Worm (Caenorhabditis elegans) whole organism, mixed stage, embryonic: ENCODE measurements around the gene dgn-2.
"Not testable (repeated sequence)": the region's sequence is repeated elsewhere in the genome, so short reads cannot be mapped to it uniquely, and the experiment has no call there.

ENCODE experiments used
- M03D4.4 ChIP-seq: sonication (generic microtip); optimal IDR thresholded peaks from 2 replicates; lab custom pipeline; 2017; ENCODE audit warnings: mild to moderate bottlenecking, missing genetic modification characterization, missing compliant biosample characterization
- bed-3 ChIP-seq: fragments of 200-800 bp; sonication (Bioruptor generic); optimal IDR thresholded peaks from 3 replicates; lab custom pipeline; 2018; ENCODE audit warnings: mild to moderate bottlenecking, missing genetic modification characterization, moderate library complexity, missing compliant biosample characterization
- blmp-1 ChIP-seq: fragments of 150-350 bp; optimal IDR thresholded peaks from 2 replicates; lab custom pipeline; 2014; ENCODE audit warnings: missing biosample characterization, missing genetic modification characterization
- ceh-39 ChIP-seq: fragments of 150-350 bp; optimal IDR thresholded peaks from 2 replicates; lab custom pipeline; 2014; ENCODE audit warnings: missing biosample characterization, missing genetic modification characterization
- ceh-43 ChIP-seq: fragments of 200-800 bp; sonication (Bioruptor generic); optimal IDR thresholded peaks from 2 replicates; lab custom pipeline; 2018; ENCODE audit warnings: mild to moderate bottlenecking, missing genetic modification characterization, moderate library complexity, missing compliant biosample characterization
- ceh-83 ChIP-seq: fragments of 200-800 bp; sonication (Bioruptor generic); optimal IDR thresholded peaks from 2 replicates; lab custom pipeline; 2018; ENCODE audit warnings: mild to moderate bottlenecking, missing genetic modification characterization, missing compliant biosample characterization
- ces-1 ChIP-seq: fragments of 150-350 bp; optimal IDR thresholded peaks from 2 replicates; lab custom pipeline; 2014; ENCODE audit warnings: missing biosample characterization, missing genetic modification reagents, missing genetic modification characterization
- cnd-1 ChIP-seq: fragments of 200-800 bp; sonication (Bioruptor generic); optimal IDR thresholded peaks from 2 replicates; lab custom pipeline; 2018; ENCODE audit warnings: mild to moderate bottlenecking, missing genetic modification characterization, missing compliant biosample characterization
- drap-1 ChIP-seq: fragments of 200-800 bp; sonication (Bioruptor generic); optimal IDR thresholded peaks from 3 replicates; lab custom pipeline; 2018; ENCODE audit warnings: mild to moderate bottlenecking, missing genetic modification characterization, missing compliant biosample characterization
- elt-1 ChIP-seq: sonication (generic microtip); optimal IDR thresholded peaks from 2 replicates; lab custom pipeline; 2017; ENCODE audit warnings: missing genetic modification characterization, mild to moderate bottlenecking, missing compliant biosample characterization, antibody characterized with exemption, moderate library complexity, borderline replicate concordance; ENCODE audit not compliant: insufficient read depth
- elt-3 ChIP-seq: fragments of 150-350 bp; optimal IDR thresholded peaks from 2 replicates; lab custom pipeline; 2014; ENCODE audit warnings: missing biosample characterization, missing genetic modification characterization
- flh-1 ChIP-seq: fragments of 200-800 bp; sonication (Bioruptor generic); optimal IDR thresholded peaks from 2 replicates; lab custom pipeline; 2018; ENCODE audit warnings: mild to moderate bottlenecking, missing genetic modification characterization, moderate library complexity, missing compliant biosample characterization
- ham-2 ChIP-seq: fragments of 200-800 bp; sonication (Bioruptor generic); optimal IDR thresholded peaks from 2 replicates; lab custom pipeline; 2018; ENCODE audit warnings: mild to moderate bottlenecking, missing genetic modification characterization, missing compliant biosample characterization
- hlh-1 ChIP-seq: fragments of 150-350 bp; optimal IDR thresholded peaks from 2 replicates; lab custom pipeline; 2014; ENCODE audit warnings: missing biosample characterization, missing genetic modification reagents, missing genetic modification characterization
- lin-32 ChIP-seq: fragments of 200-800 bp; sonication (Bioruptor generic); optimal IDR thresholded peaks from 2 replicates; lab custom pipeline; 2018; ENCODE audit warnings: mild to moderate bottlenecking, missing genetic modification characterization, missing compliant biosample characterization
- lsy-2 ChIP-seq: fragments of 150-350 bp; optimal IDR thresholded peaks from 2 replicates; lab custom pipeline; 2014; ENCODE audit warnings: missing biosample characterization, missing genetic modification characterization
- mab-5 ChIP-seq: fragments of 150-350 bp; optimal IDR thresholded peaks from 2 replicates; lab custom pipeline; 2014; ENCODE audit warnings: missing biosample characterization, missing genetic modification characterization
- mep-1 ChIP-seq: fragments of 150-350 bp; optimal IDR thresholded peaks from 2 replicates; lab custom pipeline; 2017; ENCODE audit warnings: missing biosample characterization, missing genetic modification reagents, missing genetic modification characterization, inconsistent platforms
- mls-2 ChIP-seq: sonication (generic microtip); optimal IDR thresholded peaks from 2 replicates; lab custom pipeline; 2016; ENCODE audit warnings: mild to moderate bottlenecking, missing genetic modification characterization, moderate library complexity, missing compliant biosample characterization
- nhr-12 ChIP-seq: fragments of 150-350 bp; optimal IDR thresholded peaks from 2 replicates; lab custom pipeline; 2014; ENCODE audit warnings: missing biosample characterization, missing genetic modification characterization
- nhr-2 ChIP-seq: fragments of 150-350 bp; optimal IDR thresholded peaks from 2 replicates; lab custom pipeline; 2014; ENCODE audit warnings: missing biosample characterization, missing genetic modification characterization
- nhr-237 ChIP-seq: fragments of 150-350 bp; optimal IDR thresholded peaks from 2 replicates; lab custom pipeline; 2014; ENCODE audit warnings: missing biosample characterization, missing genetic modification characterization
- nhr-28 ChIP-seq: fragments of 150-350 bp; optimal IDR thresholded peaks from 2 replicates; lab custom pipeline; 2014; ENCODE audit warnings: missing biosample characterization, missing genetic modification characterization
- nhr-76 ChIP-seq: sonication (generic microtip); optimal IDR thresholded peaks from 2 replicates; lab custom pipeline; 2017; ENCODE audit warnings: missing biosample characterization, missing genetic modification characterization
- sem-2 ChIP-seq: fragments of 200-800 bp; sonication (Bioruptor generic); optimal IDR thresholded peaks from 2 replicates; lab custom pipeline; 2018; ENCODE audit warnings: mild to moderate bottlenecking, missing genetic modification characterization, missing compliant biosample characterization
- tbx-8 ChIP-seq: fragments of 200-800 bp; sonication (Bioruptor generic); optimal IDR thresholded peaks from 2 replicates; lab custom pipeline; 2018; ENCODE audit warnings: mild to moderate bottlenecking, missing genetic modification characterization, moderate library complexity, missing compliant biosample characterization
- unc-39 ChIP-seq: fragments of 150-350 bp; optimal IDR thresholded peaks from 2 replicates; lab custom pipeline; 2014; ENCODE audit warnings: missing biosample characterization, missing genetic modification characterization
- unc-62 ChIP-seq: fragments of 150-350 bp; optimal IDR thresholded peaks from 2 replicates; lab custom pipeline; 2014; ENCODE audit warnings: missing biosample characterization, missing genetic modification reagents, missing genetic modification characterization
- ztf-11 ChIP-seq: fragments of 150-350 bp; optimal IDR thresholded peaks from 2 replicates; lab custom pipeline; 2014; ENCODE audit warnings: missing biosample characterization, missing genetic modification characterization

dgn-2 gene

ce11 chrX:1403971-1404370, 36.7 kb upstream of the dgn-2 start, which contains the start of gene ZK402.1:
Gene ZK402.1, plus strand, starts transcription at chrX:1404271.
- TF ChIP-seq nhr-237, ceh-39, M03D4.4: not testable (repeated sequence)

- TF ChIP-seq lin-32 (GFP tag; lab: Kevin White, UChicago); mep-1 (tag; lab: Kevin White, UChicago); nhr-28 (tag; lab: Kevin White, UChicago): not testable (repeated sequence)
Observed at ce11 chrX:1403444-1403843, 36.1 kb upstream of the dgn-2 start, which contains the start of gene ZK402.2. Gene ZK402.2, plus strand, starts transcription at chrX:1403744.

ce11 chrX:1401259-1401658, 33.9 kb upstream of the dgn-2 start, which contains the start of gene ZK402.5:
Gene ZK402.5, minus strand, starts transcription at chrX:1401359.
- no peak for TF ChIP-seq unc-39 (tag; lab: Kevin White, UChicago)
- no peak for TF ChIP-seq nhr-12
- no peak for TF ChIP-seq mep-1 (tag; lab: Kevin White, UChicago)
- no peak for TF ChIP-seq ceh-83 (GFP tag; lab: Kevin White, UChicago)
- TF ChIP-seq ces-1: no peak
- TF ChIP-seq sem-2 (GFP tag; lab: Kevin White, UChicago): no peak
- no peak for TF ChIP-seq flh-1
- no peak for TF ChIP-seq nhr-76 (tag; lab: Kevin White, UChicago)

ce11 chrX:1397516-1397915, 30.2 kb upstream of the dgn-2 start, which contains the start of gene H39E20.1:
Gene H39E20.1, minus strand, starts transcription at chrX:1397616.
- TF ChIP-seq unc-62 (GFP tag; lab: Kevin White, UChicago): no peak
- no peak for TF ChIP-seq sem-2 (GFP tag; lab: Kevin White, UChicago)
- no peak for TF ChIP-seq drap-1 (GFP tag; lab: Kevin White, UChicago)
- no peak for TF ChIP-seq cnd-1 (tag; lab: Kevin White, UChicago)
- no peak for TF ChIP-seq ceh-83 (GFP tag; lab: Kevin White, UChicago)
- no peak for TF ChIP-seq lsy-2 (tag; lab: Kevin White, UChicago)
- TF ChIP-seq mls-2 (tag; lab: Kevin White, UChicago): no peak
- TF ChIP-seq tbx-8 (GFP tag; lab: Kevin White, UChicago): no peak
- no peak for TF ChIP-seq bed-3 (GFP tag; lab: Kevin White, UChicago)
- no peak for TF ChIP-seq ceh-39
- no peak for TF ChIP-seq ces-1
- no peak for TF ChIP-seq nhr-28 (tag; lab: Kevin White, UChicago)
- no peak for TF ChIP-seq flh-1
- TF ChIP-seq ham-2 (GFP tag; lab: Kevin White, UChicago): no peak
- TF ChIP-seq elt-1 (tag; lab: Kevin White, UChicago): no peak
- TF ChIP-seq blmp-1 (tag; lab: Kevin White, UChicago): no peak
- TF ChIP-seq, all 35 proteins: peak for 0

- TF ChIP-seq bed-3 (GFP tag; lab: Kevin White, UChicago): no peak
- TF ChIP-seq ztf-11 (tag; lab: Kevin White, UChicago): no peak
- no peak for TF ChIP-seq ceh-83 (GFP tag; lab: Kevin White, UChicago)
- no peak for TF ChIP-seq tbx-8 (GFP tag; lab: Kevin White, UChicago)
- TF ChIP-seq unc-62 (GFP tag; lab: Kevin White, UChicago): no peak
- no peak for TF ChIP-seq ceh-39
- no peak for TF ChIP-seq nhr-76 (tag; lab: Kevin White, UChicago)
- no peak for TF ChIP-seq hlh-1
- no peak for TF ChIP-seq nhr-2
- no peak for TF ChIP-seq mab-5 (tag; lab: Kevin White, UChicago)
Observed at ce11 chrX:1395793-1396192, 28.5 kb upstream of the dgn-2 start.

ce11 chrX:1394437-1394836, 27.1 kb upstream of the dgn-2 start:
- no peak for TF ChIP-seq cnd-1 (tag; lab: Kevin White, UChicago)
- TF ChIP-seq mab-5 (tag; lab: Kevin White, UChicago): no peak
- TF ChIP-seq elt-1 (tag; lab: Kevin White, UChicago): no peak
- TF ChIP-seq ceh-43 (GFP tag; lab: Kevin White, UChicago): no peak
- TF ChIP-seq elt-3: no peak
- TF ChIP-seq ceh-39: no peak
- no peak for TF ChIP-seq unc-39 (tag; lab: Kevin White, UChicago)
- no peak for TF ChIP-seq ceh-83 (GFP tag; lab: Kevin White, UChicago)
